Worm (Caenorhabditis elegans): ENCODE measurements around the gene W02B12.11.

W02B12.11 gene

ce11 chrII:11455715-11456114 lies 17.9 kb upstream of the W02B12.11 start:
- no peak for TF ChIP-seq ref-1 (GFP tag; conservative IDR thresholded peaks at IDR 0.05)
- TF ChIP-seq med-1 (GFP tag; optimal IDR thresholded peaks at IDR 0.05; ENCODE audit: insufficient read depth) = no peak
- TF ChIP-seq cog-1 (tag; optimal IDR thresholded peaks at IDR 0.05) = no peak
- no peak for TF ChIP-seq ztf-29 (GFP tag; IDR thresholded peaks at IDR 0.05)
- TF ChIP-seq tab-1 (GFP tag; IDR thresholded peaks at IDR 0.05) = no peak
- no peak for TF ChIP-seq flt-1 (GFP tag; IDR thresholded peaks at IDR 0.05)
- TF ChIP-seq ztf-23 (GFP tag; IDR thresholded peaks at IDR 0.05) = no peak
- no peak for TF ChIP-seq klf-2 (GFP tag; conservative IDR thresholded peaks at IDR 0.05)
- no peak for TF ChIP-seq T22C8.4 (GFP tag; IDR thresholded peaks at IDR 0.05)

- TF ChIP-seq klf-2 (GFP tag; conservative IDR thresholded peaks at IDR 0.05) (no peak), cog-1 (tag; optimal IDR thresholded peaks at IDR 0.05) (no peak), ref-1 (GFP tag; conservative IDR thresholded peaks at IDR 0.05) (no peak), flt-1 (GFP tag; IDR thresholded peaks at IDR 0.05) (no peak), ztf-23 (GFP tag; IDR thresholded peaks at IDR 0.05) (no peak)
Measured at ce11 chrII:11459883-11460282, 13.8 kb upstream of the W02B12.11 start.

DNA sequence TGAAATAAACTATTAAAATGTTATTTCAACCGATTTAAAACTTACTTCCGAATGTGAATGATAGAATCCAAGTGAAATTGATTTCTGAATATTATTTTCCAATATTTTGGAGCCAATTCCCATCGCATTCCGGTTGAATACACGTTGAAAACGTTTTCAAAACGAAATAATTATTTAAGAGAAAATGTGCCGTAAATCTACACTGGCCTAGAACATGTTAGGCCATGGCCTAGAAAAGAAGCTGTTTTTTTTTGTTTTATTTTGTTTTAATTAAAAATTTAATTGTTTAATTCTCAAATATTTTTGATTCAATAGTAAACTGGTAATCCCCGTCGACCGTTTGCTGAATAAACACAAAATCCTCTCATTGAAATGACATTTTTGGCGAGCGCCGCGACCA lies 9.8 kb upstream of the W02B12.11 start:
- TF ChIP-seq ztf-29 (GFP tag; IDR thresholded peaks at IDR 0.05) (no peak), flt-1 (GFP tag; IDR thresholded peaks at IDR 0.05) (no peak), cog-1 (tag; optimal IDR thresholded peaks at IDR 0.05) (no peak), ztf-23 (GFP tag; IDR thresholded peaks at IDR 0.05) (no peak), med-1 (GFP tag; optimal IDR thresholded peaks at IDR 0.05; ENCODE audit: insufficient read depth) (no peak), T22C8.4 (GFP tag; IDR thresholded peaks at IDR 0.05) (no peak), klf-2 (GFP tag; conservative IDR thresholded peaks at IDR 0.05) (no peak), tab-1 (GFP tag; IDR thresholded peaks at IDR 0.05) (no peak), ref-1 (GFP tag; conservative IDR thresholded peaks at IDR 0.05) (no peak)

DNA sequence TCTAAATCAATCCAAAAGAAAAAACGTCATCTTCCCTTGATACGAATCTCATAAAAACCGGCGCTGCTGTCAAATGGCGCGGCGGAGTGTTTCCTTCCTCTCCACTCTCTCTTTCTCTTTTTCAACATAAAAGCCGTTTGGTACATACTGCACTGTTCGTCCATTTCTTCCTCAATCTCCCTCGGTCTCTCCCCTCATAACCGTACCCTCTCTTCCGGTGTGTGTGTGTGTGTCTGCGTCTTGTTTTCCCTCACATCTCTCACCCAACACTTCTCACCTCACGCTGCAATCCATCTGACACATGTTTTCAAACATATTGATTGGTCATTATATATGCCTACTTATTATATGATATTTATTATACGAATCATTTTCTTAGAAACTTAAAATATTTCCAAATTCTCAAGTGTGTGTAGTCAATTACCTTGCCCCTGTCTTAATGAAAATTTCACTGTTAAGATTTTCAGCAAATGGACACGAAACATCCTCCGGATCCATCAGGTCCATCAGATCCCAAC lies 9.2 kb upstream of the W02B12.11 start, which contains the start of the genes aars-1 and rga-1:
Gene aars-1 (minus strand): TSS at position 71 of the 518 bp plus-strand sequence.
Gene rga-1 (plus strand): TSS at position 468 of the 518 bp plus-strand sequence.
- TF ChIP-seq klf-2 (GFP tag; conservative IDR thresholded peaks at IDR 0.05) (no peak), ztf-29 (GFP tag; IDR thresholded peaks at IDR 0.05) (0 out of 2 replicates have a peak, but pooled peaks have one; percentile 11)

ce11 chrII:11467541-11467940 lies 6.1 kb upstream of the W02B12.11 start, which contains the start of gene klp-17:
Gene klp-17, minus strand, starts transcription at chrII:11467641.
- TF ChIP-seq ztf-23 (GFP tag; IDR thresholded peaks at IDR 0.05) = no peak
- no peak for TF ChIP-seq med-1 (GFP tag; optimal IDR thresholded peaks at IDR 0.05; ENCODE audit: insufficient read depth)
- no peak for TF ChIP-seq klf-2 (GFP tag; conservative IDR thresholded peaks at IDR 0.05)
- no peak for TF ChIP-seq cog-1 (tag; optimal IDR thresholded peaks at IDR 0.05)
- no peak for TF ChIP-seq ref-1 (GFP tag; conservative IDR thresholded peaks at IDR 0.05)
- no peak for TF ChIP-seq tab-1 (GFP tag; IDR thresholded peaks at IDR 0.05)
- no peak for TF ChIP-seq ztf-29 (GFP tag; IDR thresholded peaks at IDR 0.05)
- no peak for TF ChIP-seq T22C8.4 (GFP tag; IDR thresholded peaks at IDR 0.05)
- TF ChIP-seq flt-1 (GFP tag; IDR thresholded peaks at IDR 0.05) = no peak

ce11 chrII:11469574-11470108 lies 4.0 kb upstream of the W02B12.11 start, which contains the start of gene cisd-1:
Gene cisd-1, minus strand, starts transcription at chrII:11469624.
- TF ChIP-seq flt-1 (GFP tag; IDR thresholded peaks at IDR 0.05) = no peak
- no peak for TF ChIP-seq ref-1 (GFP tag; conservative IDR thresholded peaks at IDR 0.05)
- no peak for TF ChIP-seq med-1 (GFP tag; optimal IDR thresholded peaks at IDR 0.05; ENCODE audit: insufficient read depth)
- no peak for TF ChIP-seq tab-1 (GFP tag; IDR thresholded peaks at IDR 0.05)
- TF ChIP-seq klf-2 (GFP tag; conservative IDR thresholded peaks at IDR 0.05) = no peak
- TF ChIP-seq cog-1 (tag; optimal IDR thresholded peaks at IDR 0.05) = no peak
- no peak for TF ChIP-seq ztf-23 (GFP tag; IDR thresholded peaks at IDR 0.05)
- TF ChIP-seq T22C8.4 (GFP tag; IDR thresholded peaks at IDR 0.05) = no peak
- no peak for TF ChIP-seq ztf-29 (GFP tag; IDR thresholded peaks at IDR 0.05)

DNA sequence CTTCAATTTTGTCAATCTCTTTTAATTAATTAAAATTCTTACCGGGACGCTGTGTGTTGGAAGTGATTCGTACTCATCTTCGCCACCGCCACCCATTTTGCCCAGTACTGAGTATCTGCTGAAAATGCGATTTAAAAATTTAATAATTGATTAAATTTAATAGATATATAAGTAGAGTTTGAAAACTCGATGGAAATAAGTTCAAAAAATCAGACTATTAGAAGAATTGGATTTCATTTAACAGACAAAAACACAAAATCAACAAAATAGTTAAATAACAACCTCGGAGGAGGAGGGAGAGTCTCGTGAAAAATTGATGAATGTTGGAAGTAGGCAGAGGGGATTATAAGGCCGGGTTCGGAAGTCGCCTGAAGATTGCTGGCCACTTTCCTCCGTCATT lies 1.7 kb upstream of the W02B12.11 start, which contains the start of gene mfn-1:
Gene mfn-1 (minus strand): TSS at position 101 of the 400 bp plus-strand sequence.
- TF ChIP-seq ref-1 (GFP tag; conservative IDR thresholded peaks at IDR 0.05) (no peak), flt-1 (GFP tag; IDR thresholded peaks at IDR 0.05) (no peak), tab-1 (GFP tag; IDR thresholded peaks at IDR 0.05) (no peak), T22C8.4 (GFP tag; IDR thresholded peaks at IDR 0.05) (no peak), ztf-29 (GFP tag; IDR thresholded peaks at IDR 0.05) (no peak), klf-2 (GFP tag; conservative IDR thresholded peaks at IDR 0.05) (no peak), med-1 (GFP tag; optimal IDR thresholded peaks at IDR 0.05; ENCODE audit: insufficient read depth) (no peak), cog-1 (tag; optimal IDR thresholded peaks at IDR 0.05) (no peak), ztf-23 (GFP tag; IDR thresholded peaks at IDR 0.05) (no peak)

- TF ChIP-seq ztf-29 (GFP tag; IDR thresholded peaks at IDR 0.05) = no peak
- TF ChIP-seq ref-1 (GFP tag; conservative IDR thresholded peaks at IDR 0.05) = no peak
- TF ChIP-seq klf-2 (GFP tag; conservative IDR thresholded peaks at IDR 0.05) = no peak
- no peak for TF ChIP-seq med-1 (GFP tag; optimal IDR thresholded peaks at IDR 0.05; ENCODE audit: insufficient read depth)
- no peak for TF ChIP-seq flt-1 (GFP tag; IDR thresholded peaks at IDR 0.05)
- no peak for TF ChIP-seq tab-1 (GFP tag; IDR thresholded peaks at IDR 0.05)
- TF ChIP-seq T22C8.4 (GFP tag; IDR thresholded peaks at IDR 0.05) = no peak
- no peak for TF ChIP-seq cog-1 (tag; optimal IDR thresholded peaks at IDR 0.05)
- TF ChIP-seq ztf-23 (GFP tag; IDR thresholded peaks at IDR 0.05) = no peak
Measured at ce11 chrII:11472542-11472941, 1.1 kb upstream of the W02B12.11 start.

- TF ChIP-seq ztf-23 (GFP tag; IDR thresholded peaks at IDR 0.05) = no peak
- TF ChIP-seq ref-1 (GFP tag; conservative IDR thresholded peaks at IDR 0.05) = no peak
- TF ChIP-seq med-1 (GFP tag; optimal IDR thresholded peaks at IDR 0.05; ENCODE audit: insufficient read depth) = no peak
- TF ChIP-seq T22C8.4 (GFP tag; IDR thresholded peaks at IDR 0.05) = no peak
- no peak for TF ChIP-seq klf-2 (GFP tag; conservative IDR thresholded peaks at IDR 0.05)
- no peak for TF ChIP-seq ztf-29 (GFP tag; IDR thresholded peaks at IDR 0.05)
- no peak for TF ChIP-seq tab-1 (GFP tag; IDR thresholded peaks at IDR 0.05)
- no peak for TF ChIP-seq flt-1 (GFP tag; IDR thresholded peaks at IDR 0.05)
Measured at ce11 chrII:11476410-11476809, 2.7 kb downstream of the W02B12.11 start, which contains the start of gene W02B12.16. Gene W02B12.16, minus strand, starts transcription at chrII:11476510.

Measured in whole organism, midembryonic.